Worm (Caenorhabditis elegans): ENCODE data around the gene H03A11.2.

- TF ChIP-seq aly-2 (tag; optimal IDR thresholded peaks at IDR 0.05) (no peak), ces-1 (GFP tag; optimal IDR thresholded peaks at IDR 0.05) (peak; percentile 44), nhr-11 (tag; optimal IDR thresholded peaks at IDR 0.05) (peak; percentile 16), sptf-1 (tag; optimal IDR thresholded peaks at IDR 0.05) (no peak), ztf-11 (tag; optimal IDR thresholded peaks at IDR 0.05) (no peak), unc-30 (tag; optimal IDR thresholded peaks at IDR 0.05) (no peak), nhr-28 (tag; optimal IDR thresholded peaks at IDR 0.05) (no peak), blmp-1 (tag; optimal IDR thresholded peaks at IDR 0.05) (no peak), nhr-237 (tag; optimal IDR thresholded peaks at IDR 0.05) (no peak), nhr-77 (tag; optimal IDR thresholded peaks at IDR 0.05) (peak; percentile 60), zag-1 (tag; optimal IDR thresholded peaks at IDR 0.05) (no peak), mab-9 (GFP tag; IDR thresholded peaks at IDR 0.05) (no peak), snu-23 (GFP tag; optimal IDR thresholded peaks at IDR 0.05) (peak; percentile 71), nhr-20 (tag; optimal IDR thresholded peaks at IDR 0.05) (peak; percentile 59)
Measured at ce11 chrX:15188986-15189675, 41.3 kb downstream of the H03A11.2 start.

All from whole organism, L1 larva.